Fruit fly (Drosophila melanogaster) whole organism, embryonic: ENCODE measurements around the gene His3.3A.

Experiments used
- Aef1 ChIP-seq: fragments of 200-800 bp; sonication (Bioruptor generic); IDR thresholded peaks from 3 replicates; pipeline ENCODE4 v1.3.6; 2022; ENCODE audit warnings: missing biosample characterization, missing genetic modification characterization
- Bgb ChIP-seq: fragments of 200-800 bp; sonication (Bioruptor generic); IDR thresholded peaks from 2 replicates; pipeline ENCODE4 v1.3.6; 2022; ENCODE audit warnings: missing biosample characterization, missing genetic modification characterization; ENCODE audit not compliant: partially characterized antibody
- CG10321 ChIP-seq: fragments of 200-800 bp; sonication (Bioruptor generic); IDR thresholded peaks from 2 replicates; pipeline ENCODE4 v1.3.6; 2022; ENCODE audit warnings: missing biosample characterization, missing genetic modification characterization
- CG11560 ChIP-seq: fragments of 200-800 bp; sonication (Bioruptor generic); IDR thresholded peaks from 3 replicates; pipeline ENCODE4 v1.3.6; 2022; ENCODE audit warnings: missing biosample characterization, missing genetic modification characterization
- CG11696 ChIP-seq: fragments of 200-800 bp; sonication (Bioruptor generic); IDR thresholded peaks from 2 replicates; pipeline ENCODE4 v1.3.6; 2022; ENCODE audit warnings: missing biosample characterization, missing genetic modification characterization
- CG14014 ChIP-seq: fragments of 200-800 bp; sonication (Bioruptor generic); IDR thresholded peaks from 2 replicates; pipeline ENCODE4 v1.3.6; 2022; ENCODE audit warnings: missing biosample characterization, missing genetic modification characterization
- CG14667 ChIP-seq: fragments of 200-800 bp; sonication (Bioruptor generic); IDR thresholded peaks from 2 replicates; pipeline ENCODE4 v1.3.6; 2022; ENCODE audit warnings: missing biosample characterization, missing genetic modification characterization
- CG1529 ChIP-seq: fragments of 200-800 bp; sonication (Bioruptor generic); optimal IDR thresholded peaks from 3 replicates; lab custom pipeline; 2018; ENCODE audit warnings: missing biosample characterization, missing genetic modification characterization
- CG1647 ChIP-seq: fragments of 200-800 bp; sonication (Bioruptor generic); optimal IDR thresholded peaks from 3 replicates; lab custom pipeline; 2016; ENCODE audit warnings: missing biosample characterization, missing genetic modification characterization
- CG17359 ChIP-seq: fragments of 200-800 bp; sonication (Bioruptor generic); optimal IDR thresholded peaks from 3 replicates; lab custom pipeline; 2018; ENCODE audit warnings: missing biosample characterization, mild to moderate bottlenecking, missing genetic modification characterization, moderate library complexity
- CG1832 ChIP-seq: fragments of 200-800 bp; sonication (Bioruptor generic); optimal IDR thresholded peaks from 2 replicates; lab custom pipeline; 2017; ENCODE audit warnings: missing biosample characterization, mild to moderate bottlenecking, missing genetic modification characterization, inconsistent platforms
- CG2129 ChIP-seq: fragments of 200-800 bp; sonication (Bioruptor generic); IDR thresholded peaks from 2 replicates; pipeline ENCODE4 v1.3.6; 2022; ENCODE audit warnings: missing biosample characterization, missing genetic modification characterization; ENCODE audit not compliant: partially characterized antibody
- CG32767 ChIP-seq: fragments of 200-800 bp; sonication (Bioruptor generic); IDR thresholded peaks from 2 replicates; pipeline ENCODE4 v1.3.6; 2022; ENCODE audit warnings: missing biosample characterization, missing genetic modification characterization
- CG33213 ChIP-seq: fragments of 200-800 bp; sonication (Bioruptor generic); optimal IDR thresholded peaks from 3 replicates; lab custom pipeline; 2016; ENCODE audit warnings: missing biosample characterization, missing genetic modification characterization
- CG4730 ChIP-seq: fragments of 200-800 bp; sonication (Bioruptor generic); IDR thresholded peaks from 2 replicates; pipeline ENCODE4 v1.3.6; 2022; ENCODE audit warnings: missing biosample characterization, missing genetic modification characterization
- CG7745 ChIP-seq: fragments of 200-800 bp; sonication (Bioruptor generic); optimal IDR thresholded peaks from 2 replicates; lab custom pipeline; 2018; ENCODE audit warnings: missing biosample characterization, mild to moderate bottlenecking, missing genetic modification characterization, moderate library complexity
- Doc3 ChIP-seq: fragments of 200-800 bp; sonication (Bioruptor generic); IDR thresholded peaks from 3 replicates; pipeline ENCODE4 v1.3.6; 2022; ENCODE audit warnings: missing biosample characterization, missing genetic modification characterization; ENCODE audit not compliant: partially characterized antibody
- Drgx ChIP-seq: fragments of 200-800 bp; sonication (Bioruptor generic); IDR thresholded peaks from 2 replicates; pipeline ENCODE4 v1.3.6; 2022; ENCODE audit warnings: missing biosample characterization, missing genetic modification characterization
- Ets65A ChIP-seq: fragments of 200-800 bp; sonication (Bioruptor generic); peaks from one replicate; lab custom pipeline; 2016; ENCODE audit warnings: missing biosample characterization, missing genetic modification characterization
- Ets97D ChIP-seq: fragments of 200-800 bp; sonication (Bioruptor generic); optimal IDR thresholded peaks from 3 replicates; lab custom pipeline; 2016; ENCODE audit warnings: missing biosample characterization, missing genetic modification characterization
- Hr39 ChIP-seq: fragments of >200 bp; optimal IDR thresholded peaks from 2 replicates; lab custom pipeline; 2017
- MBD-R2 ChIP-seq: fragments of 200-800 bp; sonication (Bioruptor generic); IDR thresholded peaks from 2 replicates; pipeline ENCODE4 v1.3.6; 2022; ENCODE audit warnings: missing biosample characterization, missing genetic modification characterization
- Mrtf ChIP-seq: fragments of 200-800 bp; sonication (Bioruptor generic); IDR thresholded peaks from 3 replicates; pipeline ENCODE4 v1.3.6; 2022; ENCODE audit warnings: missing biosample characterization, missing genetic modification characterization
- NFAT ChIP-seq: fragments of 200-800 bp; sonication (Bioruptor generic); IDR thresholded peaks from 2 replicates; pipeline ENCODE4 v1.3.6; 2022; ENCODE audit warnings: missing biosample characterization, missing genetic modification characterization
- Oli ChIP-seq: fragments of 200-800 bp; sonication (Bioruptor generic); optimal IDR thresholded peaks from 2 replicates; lab custom pipeline; 2018; ENCODE audit warnings: missing biosample characterization, mild to moderate bottlenecking, missing genetic modification characterization, moderate library complexity
- Opbp ChIP-seq: fragments of 200-800 bp; sonication (Bioruptor generic); IDR thresholded peaks from 3 replicates; pipeline ENCODE4 v1.3.6; 2022; ENCODE audit warnings: missing biosample characterization, missing genetic modification characterization; ENCODE audit not compliant: partially characterized antibody
- Sox100B ChIP-seq: fragments of 200-800 bp; sonication (Bioruptor generic); optimal IDR thresholded peaks from 3 replicates; lab custom pipeline; 2018; ENCODE audit warnings: missing biosample characterization, mild to moderate bottlenecking, missing genetic modification characterization
- abd-A ChIP-seq: fragments of 200-800 bp; sonication (Bioruptor generic); optimal IDR thresholded peaks from 3 replicates; lab custom pipeline; 2019; ENCODE audit warnings: missing biosample characterization, mild to moderate bottlenecking, missing genetic modification characterization, moderate library complexity
- cas ChIP-seq: fragments of 200-800 bp; sonication (Bioruptor generic); IDR thresholded peaks from 2 replicates; pipeline ENCODE4 v1.3.6; 2022; ENCODE audit warnings: missing biosample characterization, missing genetic modification characterization
- ci ChIP-seq: fragments of 200-800 bp; sonication (Bioruptor generic); IDR thresholded peaks from 3 replicates; pipeline ENCODE4 v1.3.6; 2022; ENCODE audit warnings: missing biosample characterization, missing genetic modification characterization
- crp ChIP-seq, 2 experiments: fragments of 200-800 bp; sonication (Bioruptor generic); optimal IDR thresholded peaks; 2 replicates in 1 of 2; 3 replicates in 1 of 2; lab custom pipeline; 2017; ENCODE audit warnings: missing biosample characterization in 2 of 2, missing genetic modification characterization in 2 of 2, mild to moderate bottlenecking in 1 of 2, moderate library complexity in 1 of 2
- dan ChIP-seq: fragments of 200-800 bp; sonication (Bioruptor generic); IDR thresholded peaks from 2 replicates; pipeline ENCODE4 v1.3.6; 2022; ENCODE audit warnings: missing biosample characterization, missing genetic modification characterization
- dimm ChIP-seq: fragments of 200-800 bp; sonication (Bioruptor generic); IDR thresholded peaks from 2 replicates; pipeline ENCODE4 v1.3.6; 2022; ENCODE audit warnings: missing biosample characterization, missing genetic modification characterization
- en ChIP-seq: fragments of 200-800 bp; sonication (Bioruptor generic); optimal IDR thresholded peaks from 2 replicates; lab custom pipeline; 2016; ENCODE audit warnings: missing biosample characterization, missing genetic modification characterization
- grn ChIP-seq: fragments of 200-800 bp; sonication (Bioruptor generic); optimal IDR thresholded peaks from 3 replicates; lab custom pipeline; 2017; ENCODE audit warnings: missing biosample characterization, missing genetic modification characterization
- gro ChIP-seq: fragments of 200-800 bp; sonication (Bioruptor generic); optimal IDR thresholded peaks from 2 replicates; lab custom pipeline; 2016; ENCODE audit warnings: missing biosample characterization, missing genetic modification characterization
- maf-S ChIP-seq: fragments of 200-800 bp; sonication (Bioruptor generic); optimal IDR thresholded peaks from 2 replicates; lab custom pipeline; 2016; ENCODE audit warnings: missing biosample characterization, missing genetic modification characterization
- nau ChIP-seq: fragments of 200-800 bp; sonication (Bioruptor generic); optimal IDR thresholded peaks from 3 replicates; lab custom pipeline; 2017; ENCODE audit warnings: missing biosample characterization, mild to moderate bottlenecking, missing genetic modification characterization, missing genetic modification reagents
- ranshi ChIP-seq: fragments of 200-800 bp; sonication (Bioruptor generic); IDR thresholded peaks from 2 replicates; pipeline ENCODE4 v1.3.6; 2022; ENCODE audit warnings: missing biosample characterization, missing genetic modification characterization
- sc ChIP-seq, 3 experiments: fragments of >200 bp in 2 of 3; fragments of 200-800 bp in 1 of 3; sonication (Bioruptor generic) in 1 of 3; optimal IDR thresholded peaks; 2 replicates in 2 of 3; 3 replicates in 1 of 3; lab custom pipeline; 2017; ENCODE audit warnings: mild to moderate bottlenecking in 1 of 3, missing biosample characterization in 1 of 3, missing genetic modification characterization in 1 of 3, missing genetic modification reagents in 1 of 3
- sens-2 ChIP-seq: fragments of 200-800 bp; sonication (Bioruptor generic); IDR thresholded peaks from 2 replicates; pipeline ENCODE4 v1.3.6; 2022; ENCODE audit warnings: missing biosample characterization, missing genetic modification characterization
- tgo ChIP-seq: fragments of 200-800 bp; sonication (Bioruptor generic); IDR thresholded peaks from 3 replicates; pipeline ENCODE4 v1.3.6; 2022; ENCODE audit warnings: missing biosample characterization, missing genetic modification characterization
- tll ChIP-seq, 2 experiments: fragments of 200-800 bp in 1 of 2; fragments of >200 bp in 1 of 2; sonication (Bioruptor generic) in 1 of 2; optimal IDR thresholded peaks; 2 replicates each; lab custom pipeline; 2017 to 2019; ENCODE audit warnings: missing biosample characterization in 2 of 2, missing genetic modification characterization in 2 of 2, mild to moderate bottlenecking in 1 of 2, moderate library complexity in 1 of 2
- ttk ChIP-seq: fragments of 200-800 bp; sonication (Bioruptor generic); IDR thresholded peaks from 2 replicates; pipeline ENCODE4 v2.1.2; 2022; ENCODE audit warnings: missing biosample characterization, missing genetic modification characterization
- tx ChIP-seq: fragments of 200-800 bp; sonication (Bioruptor generic); optimal IDR thresholded peaks from 2 replicates; lab custom pipeline; 2016; ENCODE audit warnings: missing biosample characterization, missing genetic modification characterization
- unpg ChIP-seq: fragments of 200-800 bp; sonication (Bioruptor generic); optimal IDR thresholded peaks from 3 replicates; lab custom pipeline; 2018; ENCODE audit warnings: missing biosample characterization, mild to moderate bottlenecking, missing genetic modification characterization, moderate library complexity
- zf30C ChIP-seq: fragments of 200-800 bp; sonication (Bioruptor generic); optimal IDR thresholded peaks from 3 replicates; lab custom pipeline; 2018; ENCODE audit warnings: missing biosample characterization, mild to moderate bottlenecking, missing genetic modification characterization
- zfh1 ChIP-seq: fragments of 200-800 bp; sonication (Bioruptor generic); IDR thresholded peaks from 3 replicates; pipeline ENCODE4 v1.3.6; 2022; ENCODE audit warnings: missing biosample characterization, missing genetic modification characterization
- zfh2 ChIP-seq: fragments of 200-800 bp; sonication (Bioruptor generic); optimal IDR thresholded peaks from 2 replicates; lab custom pipeline; 2016; ENCODE audit warnings: missing biosample characterization, missing genetic modification characterization

His3.3A gene

DNA sequence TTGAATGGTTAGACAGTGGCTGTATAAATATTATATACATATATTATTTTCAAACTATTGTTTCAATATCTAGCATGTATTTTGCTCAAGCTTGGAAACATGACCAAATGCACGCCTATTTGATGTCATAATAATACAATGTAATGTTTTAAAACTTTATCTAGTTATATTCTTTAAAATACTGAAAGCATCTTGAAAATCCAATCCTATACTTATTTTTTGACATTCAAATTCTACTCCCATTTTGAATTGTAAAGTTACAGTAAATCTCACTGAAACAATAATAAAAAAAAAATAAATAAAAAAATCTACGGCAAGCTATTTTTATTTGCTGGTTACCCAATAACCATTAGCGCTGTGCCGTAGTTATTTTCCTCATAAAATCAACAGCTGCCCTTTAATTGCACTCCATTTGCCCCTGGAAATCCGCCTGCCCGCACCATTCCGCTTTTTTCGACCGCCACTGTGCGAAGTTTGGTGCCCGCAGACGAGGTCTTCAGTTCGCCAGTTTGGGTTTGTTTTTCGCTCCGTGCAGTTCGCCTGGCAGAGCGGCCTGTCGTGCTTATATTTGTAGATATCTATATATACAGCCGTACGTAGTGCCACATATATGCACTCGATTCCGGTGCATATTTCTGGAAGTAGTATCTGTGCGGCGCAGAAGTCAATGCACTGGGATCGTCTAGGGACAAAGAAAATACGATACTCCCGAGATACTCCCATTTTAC lies 9.8 kb upstream of the His3.3A start:
- TF ChIP-seq zfh1 (GFP tag; lab: Robert Waterston, UW) (peak; percentile 63; the same call in 2 of the 3 replicates), CG11696 (GFP tag; lab: Robert Waterston, UW) (peak; percentile 41; the same call in 1 of the 2 replicates), ci (GFP tag; lab: Robert Waterston, UW) (peak; percentile 85), Bgb (GFP tag; lab: Robert Waterston, UW) (no peak), CG11560 (tag; lab: Robert Waterston, UW) (no peak), crp (GFP tag; optimal IDR thresholded peaks at IDR 0.05; lab: Kevin White, UChicago) (peak in 1 of 2 experiments; percentile 1), tx (GFP tag; lab: Kevin White, UChicago) (no peak), Doc3 (GFP tag; lab: Robert Waterston, UW) (no peak), nau (GFP tag; lab: Kevin White, UChicago) (peak; percentile 16), CG1832 (GFP tag; lab: Kevin White, UChicago) (no peak), Ets65A (peak; percentile 64), zfh2 (peak; percentile 15), CG17359 (tag; lab: Kevin White, UChicago) (peak; percentile 46), maf-S (peak; percentile 4), CG1529 (GFP tag; lab: Kevin White, UChicago) (peak; percentile 1), tll (GFP tag; optimal IDR thresholded peaks at IDR 0.05; lab: Kevin White, UChicago) (no peak), CG33213 (GFP tag; lab: Kevin White, UChicago) (peak; percentile 3), CG2129 (GFP tag; lab: Robert Waterston, UW) (no peak), cas (GFP tag; lab: Robert Waterston, UW) (no peak), tgo (GFP tag; lab: Robert Waterston, UW) (peak; percentile 44; the same call in 1 of the 3 replicates), CG14667 (GFP tag; lab: Robert Waterston, UW) (peak; percentile 31; the same call in 1 of the 2 replicates), abd-A (tag; lab: Kevin White, UChicago) (no peak), Mrtf (GFP tag; lab: Robert Waterston, UW) (no peak), Sox100B (GFP tag; lab: Kevin White, UChicago) (peak; percentile 78), Hr39 (no peak), dan (GFP tag; lab: Robert Waterston, UW) (no peak), CG7745 (tag; lab: Kevin White, UChicago) (no peak), grn (GFP tag; lab: Kevin White, UChicago) (no peak), gro (GFP tag; lab: Kevin White, UChicago) (no peak), CG10321 (0 out of 2 replicates have a peak, but pooled peaks have one; percentile 35), en (no peak), Opbp (GFP tag; lab: Robert Waterston, UW) (0 out of 3 replicates have a peak, but pooled peaks have one; percentile 8), CG1647 (no peak), ranshi (GFP tag; lab: Robert Waterston, UW) (no peak), sc (optimal IDR thresholded peaks at IDR 0.05; lab: Kevin White, UChicago) (no peak), sc (GFP tag; optimal IDR thresholded peaks at IDR 0.05; lab: Kevin White, UChicago) (peak; percentile 52), dimm (GFP tag; lab: Robert Waterston, UW) (peak; percentile 46), Drgx (GFP tag; lab: Robert Waterston, UW) (peak; percentile 38), Aef1 (peak; percentile 30; the same call in 1 of the 3 replicates), zf30C (GFP tag; lab: Kevin White, UChicago) (no peak), NFAT (GFP tag; lab: Robert Waterston, UW) (peak; percentile 75), CG14014 (GFP tag; lab: Robert Waterston, UW) (peak; percentile 64; the same call in 1 of the 2 replicates), MBD-R2 (GFP tag; lab: Robert Waterston, UW) (no peak), Ets97D (GFP tag; lab: Kevin White, UChicago) (no peak), CG32767 (peak; percentile 46; the same call in 1 of the 2 replicates), Oli (tag; lab: Kevin White, UChicago) (peak; percentile 66), sens-2 (peak; percentile 56), CG4730 (GFP tag; lab: Robert Waterston, UW) (0 out of 2 replicates have a peak, but pooled peaks have one; percentile 14), unpg (GFP tag; lab: Kevin White, UChicago) (peak; percentile 52), ttk (peak; percentile 39; the same call in 1 of the 2 replicates)
